Worm (Caenorhabditis elegans) whole organism, L2 larva: ENCODE measurements around the gene gpd-4.

ENCODE experiments used
- ZK546.5 ChIP-seq: sonication (generic microtip); optimal IDR thresholded peaks from 2 replicates; lab custom pipeline; 2017; ENCODE audit warnings: missing biosample characterization, missing genetic modification characterization
- aly-2 ChIP-seq: fragments of 150-350 bp; optimal IDR thresholded peaks from 2 replicates; lab custom pipeline; 2014; ENCODE audit warnings: missing biosample characterization, missing genetic modification characterization
- ama-1 ChIP-seq: fragments of 150-350 bp; optimal IDR thresholded peaks from 2 replicates; lab custom pipeline; 2018; ENCODE audit warnings: inconsistent platforms
- blmp-1 ChIP-seq: sonication (generic microtip); optimal IDR thresholded peaks from 2 replicates; lab custom pipeline; 2017; ENCODE audit warnings: missing genetic modification characterization, mild to moderate bottlenecking, missing compliant biosample characterization, antibody characterized with exemption, moderate library complexity; ENCODE audit not compliant: insufficient read depth
- ceh-82 ChIP-seq: fragments of 150-350 bp; optimal IDR thresholded peaks from 2 replicates; lab custom pipeline; 2014; ENCODE audit warnings: missing biosample characterization, missing genetic modification characterization
- crh-2 ChIP-seq: sonication (generic microtip); optimal IDR thresholded peaks from 2 replicates; lab custom pipeline; 2017; ENCODE audit warnings: missing biosample characterization, missing genetic modification characterization
- egl-27 ChIP-seq: sonication (generic microtip); optimal IDR thresholded peaks from 3 replicates; lab custom pipeline; 2017; ENCODE audit warnings: missing biosample characterization, missing genetic modification reagents, missing genetic modification characterization
- elt-1 ChIP-seq: fragments of 150-350 bp; optimal IDR thresholded peaks from 2 replicates; lab custom pipeline; 2014; ENCODE audit warnings: missing biosample characterization, missing genetic modification characterization
- fos-1 ChIP-seq: fragments of 150-350 bp; optimal IDR thresholded peaks from 2 replicates; lab custom pipeline; 2014; ENCODE audit warnings: missing biosample characterization, missing genetic modification characterization
- gmeb-1 ChIP-seq: fragments of 150-350 bp; optimal IDR thresholded peaks from 2 replicates; lab custom pipeline; 2014; ENCODE audit warnings: missing biosample characterization, missing genetic modification characterization
- lin-11 ChIP-seq: fragments of 150-350 bp; sonication (generic microtip); optimal IDR thresholded peaks from 2 replicates; lab custom pipeline; 2014; ENCODE audit warnings: missing biosample characterization, missing genetic modification characterization, inconsistent platforms, mixed read lengths
- lin-13 ChIP-seq: fragments of 150-350 bp; optimal IDR thresholded peaks from 2 replicates; lab custom pipeline; 2014; ENCODE audit warnings: missing biosample characterization, missing genetic modification reagents, missing genetic modification characterization
- lin-39 ChIP-seq: fragments of 150-350 bp; optimal IDR thresholded peaks from 2 replicates; lab custom pipeline; 2014; ENCODE audit warnings: missing biosample characterization, missing genetic modification reagents, missing genetic modification characterization
- lsy-2 ChIP-seq, 2 experiments: fragments of 150-350 bp in 1 of 2; sonication (generic microtip) in 1 of 2; optimal IDR thresholded peaks; 2 replicates each; lab custom pipeline; 2014 to 2017; ENCODE audit warnings: missing biosample characterization in 2 of 2, missing genetic modification characterization in 2 of 2
- mab-5 ChIP-seq: fragments of 150-350 bp; optimal IDR thresholded peaks from 2 replicates; lab custom pipeline; 2014; ENCODE audit warnings: missing biosample characterization, missing genetic modification characterization
- nhr-129 ChIP-seq: fragments of 150-350 bp; optimal IDR thresholded peaks from 2 replicates; lab custom pipeline; 2014; ENCODE audit warnings: missing biosample characterization, missing genetic modification characterization
- nhr-25 ChIP-seq: fragments of 150-350 bp; sonication (generic microtip); optimal IDR thresholded peaks from 3 replicates; lab custom pipeline; 2014; ENCODE audit warnings: missing biosample characterization, missing genetic modification characterization
- nhr-6 ChIP-seq: fragments of 150-350 bp; optimal IDR thresholded peaks from 2 replicates; lab custom pipeline; 2014; ENCODE audit warnings: missing biosample characterization, missing genetic modification characterization
- nhr-77 ChIP-seq: fragments of 150-350 bp; optimal IDR thresholded peaks from 2 replicates; lab custom pipeline; 2014; ENCODE audit warnings: missing biosample characterization, missing genetic modification characterization
- peb-1 ChIP-seq: fragments of 150-350 bp; optimal IDR thresholded peaks from 2 replicates; lab custom pipeline; 2014; ENCODE audit warnings: missing biosample characterization, missing genetic modification characterization
- skn-1 ChIP-seq: sonication (generic microtip); optimal IDR thresholded peaks from 2 replicates; lab custom pipeline; 2017; ENCODE audit warnings: missing biosample characterization, missing genetic modification characterization
- sma-9 ChIP-seq, 2 experiments: fragments of 150-350 bp in 1 of 2; sonication (generic microtip) in 1 of 2; optimal IDR thresholded peaks; 2 replicates each; lab custom pipeline; 2014 to 2016; ENCODE audit warnings: missing genetic modification characterization in 2 of 2, mild to moderate bottlenecking in 1 of 2, missing biosample characterization in 1 of 2, missing compliant biosample characterization in 1 of 2, missing genetic modification reagents in 1 of 2, moderate library complexity in 1 of 2
- snpc-4 ChIP-seq: fragments of 150-350 bp; optimal IDR thresholded peaks from 2 replicates; lab custom pipeline; 2014; ENCODE audit warnings: missing biosample characterization, missing genetic modification characterization
- unc-55 ChIP-seq: fragments of 150-350 bp; sonication (generic microtip); optimal IDR thresholded peaks from 3 replicates; lab custom pipeline; 2014; ENCODE audit warnings: missing biosample characterization, missing genetic modification reagents, missing genetic modification characterization
- unc-62 ChIP-seq: fragments of 150-350 bp; optimal IDR thresholded peaks from 2 replicates; lab custom pipeline; 2014; ENCODE audit warnings: missing biosample characterization, missing genetic modification reagents, missing genetic modification characterization
- zag-1 ChIP-seq: fragments of 150-350 bp; optimal IDR thresholded peaks from 2 replicates; lab custom pipeline; 2014; ENCODE audit warnings: missing biosample characterization, missing genetic modification characterization
- ztf-1 ChIP-seq: fragments of 200-800 bp; sonication (Bioruptor generic); conservative IDR thresholded peaks from 2 replicates; pipeline ENCODE4 v1.3.6; 2022; ENCODE audit warnings: missing genetic modification characterization, missing compliant biosample characterization
- ztf-11 ChIP-seq: sonication (generic microtip); optimal IDR thresholded peaks from 2 replicates; lab custom pipeline; 2017; ENCODE audit warnings: missing biosample characterization, missing genetic modification characterization

Gene gpd-4

DNA sequence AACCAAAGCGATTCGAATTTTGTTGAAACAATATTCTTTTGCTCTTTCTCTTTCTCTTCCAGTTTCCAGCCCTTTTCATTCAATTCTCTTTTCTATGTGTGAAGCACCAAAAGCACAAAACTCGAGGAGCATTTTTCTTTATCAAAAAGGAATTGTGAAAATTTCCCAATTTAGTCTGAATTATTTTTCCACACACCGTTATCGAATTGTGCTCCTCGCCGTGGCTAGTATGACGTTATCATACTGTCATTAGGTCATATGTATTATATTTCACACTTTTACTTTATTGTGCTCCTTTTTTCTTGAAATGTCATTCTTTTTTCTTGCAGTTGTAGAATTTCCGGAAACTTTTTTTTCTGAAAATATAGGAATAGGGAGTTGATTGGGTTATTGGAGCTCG is 50.6 kb downstream of the gpd-4 start:
- TF ChIP-seq ama-1 (lab: Kevin White, UChicago), result no peak
- TF ChIP-seq ztf-1 (GFP tag; lab: Robert Waterston, UW), result no peak
- TF ChIP-seq ceh-82, result no peak
- peak; percentile 94 for TF ChIP-seq fos-1 (tag; lab: Kevin White, UChicago)
- TF ChIP-seq lin-13 (GFP tag; lab: Kevin White, UChicago), result no peak
- no peak for TF ChIP-seq nhr-129 (tag; lab: Kevin White, UChicago)
- TF ChIP-seq skn-1 (tag; lab: Kevin White, UChicago), result peak; percentile 65
- no peak for TF ChIP-seq snpc-4 (tag; lab: Kevin White, UChicago)
- TF ChIP-seq lsy-2 (tag; optimal IDR thresholded peaks at IDR 0.05; lab: Kevin White, UChicago), result no peak
- TF ChIP-seq zag-1 (tag; lab: Kevin White, UChicago), result no peak
- TF ChIP-seq crh-2 (tag; lab: Kevin White, UChicago), result peak; percentile 33
- TF ChIP-seq lin-11 (tag; lab: Kevin White, UChicago), result no peak
- no peak for TF ChIP-seq elt-1
- TF ChIP-seq sma-9 (GFP tag; optimal IDR thresholded peaks at IDR 0.05; lab: Kevin White, UChicago), result peak; percentile 45
- TF ChIP-seq sma-9 (tag; optimal IDR thresholded peaks at IDR 0.05; lab: Kevin White, UChicago), result no peak
- no peak for TF ChIP-seq egl-27 (tag; lab: Kevin White, UChicago)
- TF ChIP-seq unc-55, result no peak
- peak; percentile 11 for TF ChIP-seq gmeb-1 (tag; lab: Kevin White, UChicago)
- no peak for TF ChIP-seq aly-2 (tag; lab: Kevin White, UChicago)
- no peak for TF ChIP-seq ztf-11 (tag; lab: Kevin White, UChicago)
- TF ChIP-seq blmp-1, result no peak
- TF ChIP-seq ZK546.5, result no peak
- no peak for TF ChIP-seq nhr-6 (tag; lab: Kevin White, UChicago)
- no peak for TF ChIP-seq unc-62 (GFP tag; lab: Kevin White, UChicago)
- no peak for TF ChIP-seq lin-39 (tag; lab: Kevin White, UChicago)
- no peak for TF ChIP-seq nhr-25 (tag; lab: Kevin White, UChicago)
- no peak for TF ChIP-seq mab-5
- TF ChIP-seq peb-1 (tag; lab: Kevin White, UChicago), result no peak
- no peak for TF ChIP-seq nhr-77 (tag; lab: Kevin White, UChicago)
